Worm (Caenorhabditis elegans) whole organism, late embryonic: ENCODE measurements around the gene mod-1.

Experiments used
- C38D4.7 ChIP-seq: fragments of 200-800 bp; sonication (Bioruptor generic); optimal IDR thresholded peaks from 2 replicates; lab custom pipeline; 2018; ENCODE audit warnings: mild to moderate bottlenecking, missing genetic modification characterization, moderate library complexity, missing compliant biosample characterization
- dve-1 ChIP-seq: sonication (generic microtip); optimal IDR thresholded peaks from 2 replicates; lab custom pipeline; 2017; ENCODE audit warnings: antibody characterized with exemption, mild to moderate bottlenecking, missing genetic modification characterization, missing compliant biosample characterization
- pax-1 ChIP-seq: fragments of 150-350 bp; optimal IDR thresholded peaks from 2 replicates; lab custom pipeline; 2014; ENCODE audit warnings: missing biosample characterization, missing genetic modification characterization
- pha-2 ChIP-seq: sonication (generic microtip); optimal IDR thresholded peaks from 2 replicates; lab custom pipeline; 2017; ENCODE audit warnings: mild to moderate bottlenecking, missing genetic modification characterization, missing compliant biosample characterization

- TF ChIP-seq pax-1 (tag; lab: Kevin White, UChicago) (no peak), pha-2 (no peak), dve-1 (tag; lab: Kevin White, UChicago) (no peak), C38D4.7 (no peak)
Observed at ce11 chrV:8934264-8934663, 20.4 kb upstream of the mod-1 start.
